Worm (Caenorhabditis elegans) whole organism, L1 larva: ENCODE data around the gene K02A6.4.

Experiments
- C16A3.4 ChIP-seq: fragments of 150-350 bp; optimal IDR thresholded peaks from 2 replicates; lab custom pipeline; 2014; ENCODE audit warnings: missing biosample characterization, missing genetic modification characterization
- C34B4.2 ChIP-seq: sonication (generic microtip); optimal IDR thresholded peaks from 2 replicates; lab custom pipeline; 2017; ENCODE audit warnings: mild to moderate bottlenecking, missing genetic modification characterization, missing compliant biosample characterization
- F16B12.6 ChIP-seq: fragments of 150-350 bp; optimal IDR thresholded peaks from 2 replicates; lab custom pipeline; 2014; ENCODE audit warnings: missing biosample characterization, missing genetic modification characterization
- ama-1 ChIP-seq: fragments of 150-350 bp; optimal IDR thresholded peaks from 2 replicates; lab custom pipeline; 2014
- blmp-1 ChIP-seq: fragments of 150-350 bp; optimal IDR thresholded peaks from 2 replicates; lab custom pipeline; 2014; ENCODE audit warnings: missing biosample characterization, missing genetic modification characterization
- ceh-63 ChIP-seq: fragments of 200-800 bp; sonication (Bioruptor generic); optimal IDR thresholded peaks from 2 replicates; lab custom pipeline; 2018; ENCODE audit warnings: mild to moderate bottlenecking, missing genetic modification characterization, missing compliant biosample characterization
- ceh-8 ChIP-seq: fragments of 200-800 bp; sonication (Bioruptor generic); optimal IDR thresholded peaks from 2 replicates; lab custom pipeline; 2018; ENCODE audit warnings: mild to moderate bottlenecking, missing genetic modification characterization, moderate library complexity, missing compliant biosample characterization
- ceh-82 ChIP-seq, 3 experiments: fragments of 150-350 bp in 1 of 3; sonication (generic microtip) in 2 of 3; optimal IDR thresholded peaks; 2 replicates each; lab custom pipeline; 2014 to 2017; ENCODE audit warnings: missing biosample characterization in 3 of 3, missing genetic modification characterization in 3 of 3
- ceh-88 ChIP-seq: fragments of 200-800 bp; sonication (Bioruptor generic); IDR thresholded peaks from 2 replicates; pipeline ENCODE4 v1.3.6; 2022; ENCODE audit warnings: missing genetic modification characterization, missing compliant biosample characterization
- ceh-90 ChIP-seq: sonication (generic microtip); optimal IDR thresholded peaks from 2 replicates; lab custom pipeline; 2016; ENCODE audit warnings: missing genetic modification characterization, missing compliant biosample characterization
- ces-1 ChIP-seq: fragments of 150-350 bp; optimal IDR thresholded peaks from 2 replicates; lab custom pipeline; 2014; ENCODE audit warnings: missing biosample characterization, missing genetic modification reagents, missing genetic modification characterization
- dpl-1 ChIP-seq, 3 experiments: fragments of 150-350 bp in 2 of 3; sonication (generic microtip) in 1 of 3; optimal IDR thresholded peaks; 2 replicates each; lab custom pipeline; 2014 to 2017; ENCODE audit warnings: missing biosample characterization in 3 of 3, missing genetic modification characterization in 3 of 3, missing genetic modification reagents in 3 of 3
- dsc-1 ChIP-seq: sonication (generic microtip); optimal IDR thresholded peaks from 2 replicates; lab custom pipeline; 2016; ENCODE audit warnings: mild to moderate bottlenecking, missing genetic modification characterization, missing compliant biosample characterization
- efl-3 ChIP-seq: fragments of 200-800 bp; sonication (Bioruptor generic); optimal IDR thresholded peaks from 2 replicates; lab custom pipeline; 2018; ENCODE audit warnings: mild to moderate bottlenecking, missing genetic modification characterization, missing compliant biosample characterization
- egl-27 ChIP-seq, 2 experiments: fragments of 150-350 bp in 1 of 2; sonication (generic microtip); optimal IDR thresholded peaks; 3 replicates each; lab custom pipeline; 2017 to 2018; ENCODE audit warnings: missing biosample characterization in 2 of 2, missing genetic modification characterization in 2 of 2, missing genetic modification reagents in 2 of 2
- elt-2 ChIP-seq: sonication (generic microtip); optimal IDR thresholded peaks from 2 replicates; lab custom pipeline; 2016; ENCODE audit warnings: missing genetic modification characterization, mild to moderate bottlenecking, inconsistent platforms, missing compliant biosample characterization, missing genetic modification reagents
- ets-5 ChIP-seq: fragments of 200-800 bp; sonication (Bioruptor generic); IDR thresholded peaks from 2 replicates; pipeline ENCODE4 v1.3.6; 2022; ENCODE audit warnings: missing genetic modification characterization, missing compliant biosample characterization
- fkh-10 ChIP-seq: sonication (generic microtip); optimal IDR thresholded peaks from 2 replicates; lab custom pipeline; 2017; ENCODE audit warnings: missing biosample characterization, missing genetic modification reagents, missing genetic modification characterization
- fkh-4 ChIP-seq: sonication (generic microtip); optimal IDR thresholded peaks from 2 replicates; lab custom pipeline; 2016; ENCODE audit warnings: missing compliant biosample characterization, missing genetic modification characterization, borderline replicate concordance
- fkh-8 ChIP-seq: sonication (generic microtip); optimal IDR thresholded peaks from 2 replicates; lab custom pipeline; 2016; ENCODE audit warnings: mild to moderate bottlenecking, missing genetic modification characterization, missing compliant biosample characterization
- grh-1 ChIP-seq: fragments of 200-800 bp; sonication (Bioruptor generic); IDR thresholded peaks from 2 replicates; pipeline ENCODE4 v1.3.6; 2022; ENCODE audit warnings: missing genetic modification reagents, missing genetic modification characterization, missing compliant biosample characterization
- hlh-4 ChIP-seq: sonication (generic microtip); optimal IDR thresholded peaks from 2 replicates; lab custom pipeline; 2016; ENCODE audit warnings: mild to moderate bottlenecking, missing genetic modification characterization, missing compliant biosample characterization
- irx-1 ChIP-seq: sonication (generic microtip); optimal IDR thresholded peaks from 2 replicates; lab custom pipeline; 2016; ENCODE audit warnings: missing genetic modification characterization, missing compliant biosample characterization
- jun-1 ChIP-seq: fragments of 150-350 bp; optimal IDR thresholded peaks from 2 replicates; lab custom pipeline; 2014; ENCODE audit warnings: missing biosample characterization, missing genetic modification reagents, missing genetic modification characterization
- lin-13 ChIP-seq: fragments of 150-350 bp; optimal IDR thresholded peaks from 2 replicates; lab custom pipeline; 2014; ENCODE audit warnings: missing biosample characterization, missing genetic modification reagents, missing genetic modification characterization
- lin-14 ChIP-seq: fragments of 200-800 bp; sonication (Bioruptor generic); optimal IDR thresholded peaks from 2 replicates; lab custom pipeline; 2018; ENCODE audit warnings: mild to moderate bottlenecking, missing genetic modification characterization, moderate library complexity, missing compliant biosample characterization
- lin-15B ChIP-seq: fragments of 150-350 bp; sonication (generic microtip); optimal IDR thresholded peaks from 3 replicates; lab custom pipeline; 2014; ENCODE audit warnings: missing biosample characterization, missing genetic modification characterization
- lin-35 ChIP-seq, 2 experiments: fragments of 150-350 bp; optimal IDR thresholded peaks; 2 replicates each; lab custom pipeline; 2014; ENCODE audit warnings: missing biosample characterization in 2 of 2, missing genetic modification characterization in 2 of 2, missing genetic modification reagents in 2 of 2
- lin-39 ChIP-seq: fragments of 150-350 bp; optimal IDR thresholded peaks from 2 replicates; lab custom pipeline; 2014; ENCODE audit warnings: missing biosample characterization, missing genetic modification reagents, missing genetic modification characterization
- lir-3 ChIP-seq: sonication (generic microtip); optimal IDR thresholded peaks from 2 replicates; lab custom pipeline; 2016; ENCODE audit warnings: mild to moderate bottlenecking, missing genetic modification characterization, moderate library complexity, missing compliant biosample characterization; ENCODE audit not compliant: poor library complexity
- mab-9 ChIP-seq: fragments of 200-800 bp; sonication (Bioruptor generic); IDR thresholded peaks from 2 replicates; pipeline ENCODE4 v1.3.6; 2022; ENCODE audit warnings: missing genetic modification reagents, missing genetic modification characterization, missing compliant biosample characterization
- mep-1 ChIP-seq: fragments of 150-350 bp; optimal IDR thresholded peaks from 2 replicates; lab custom pipeline; 2014; ENCODE audit warnings: missing biosample characterization, missing genetic modification characterization
- nhr-237 ChIP-seq: fragments of 150-350 bp; optimal IDR thresholded peaks from 2 replicates; lab custom pipeline; 2014; ENCODE audit warnings: missing biosample characterization, missing genetic modification characterization
- nhr-28 ChIP-seq: fragments of 150-350 bp; optimal IDR thresholded peaks from 2 replicates; lab custom pipeline; 2014; ENCODE audit warnings: missing biosample characterization, missing genetic modification characterization
- nhr-47 ChIP-seq: sonication (generic microtip); optimal IDR thresholded peaks from 2 replicates; lab custom pipeline; 2016; ENCODE audit warnings: mild to moderate bottlenecking, missing genetic modification characterization, moderate library complexity, missing compliant biosample characterization
- nhr-71 ChIP-seq: sonication (generic microtip); optimal IDR thresholded peaks from 2 replicates; lab custom pipeline; 2016; ENCODE audit warnings: mild to moderate bottlenecking, missing genetic modification characterization, moderate library complexity, missing compliant biosample characterization
- nhr-77 ChIP-seq: fragments of 150-350 bp; optimal IDR thresholded peaks from 2 replicates; lab custom pipeline; 2014; ENCODE audit warnings: missing biosample characterization, missing genetic modification characterization
- nhr-84 ChIP-seq: sonication (generic microtip); optimal IDR thresholded peaks from 2 replicates; lab custom pipeline; 2017; ENCODE audit warnings: missing biosample characterization, missing genetic modification characterization
- nhr-85 ChIP-seq: sonication (generic microtip); peaks from one replicate; lab custom pipeline; 2016; ENCODE audit warnings: missing genetic modification characterization, inconsistent platforms, missing compliant biosample characterization
- pag-3 ChIP-seq: sonication (generic microtip); optimal IDR thresholded peaks from 2 replicates; lab custom pipeline; 2017; ENCODE audit warnings: missing genetic modification characterization, mild to moderate bottlenecking, missing compliant biosample characterization, antibody characterized with exemption, borderline replicate concordance; ENCODE audit not compliant: insufficient read depth
- pqm-1 ChIP-seq: sonication (generic microtip); optimal IDR thresholded peaks from 3 replicates; lab custom pipeline; 2017; ENCODE audit warnings: missing biosample characterization, missing genetic modification characterization
- skn-1 ChIP-seq: fragments of 150-350 bp; optimal IDR thresholded peaks from 2 replicates; lab custom pipeline; 2014; ENCODE audit warnings: missing biosample characterization, missing genetic modification characterization
- snpc-4 ChIP-seq: fragments of 150-350 bp; optimal IDR thresholded peaks from 2 replicates; lab custom pipeline; 2014; ENCODE audit warnings: missing biosample characterization, missing genetic modification characterization
- snu-23 ChIP-seq: sonication (generic microtip); optimal IDR thresholded peaks from 2 replicates; lab custom pipeline; 2016; ENCODE audit warnings: missing genetic modification characterization, missing compliant biosample characterization
- sox-4 ChIP-seq: sonication (generic microtip); optimal IDR thresholded peaks from 2 replicates; lab custom pipeline; 2016; ENCODE audit warnings: missing genetic modification characterization, missing compliant biosample characterization
- sptf-1 ChIP-seq: fragments of 150-350 bp; optimal IDR thresholded peaks from 2 replicates; lab custom pipeline; 2014; ENCODE audit warnings: missing biosample characterization, missing genetic modification characterization
- sup-37 ChIP-seq: fragments of 200-800 bp; sonication (Bioruptor generic); optimal IDR thresholded peaks from 2 replicates; lab custom pipeline; 2018; ENCODE audit warnings: mild to moderate bottlenecking, missing genetic modification characterization, missing compliant biosample characterization
- swsn-7 ChIP-seq: sonication (generic microtip); optimal IDR thresholded peaks from 2 replicates; lab custom pipeline; 2016; ENCODE audit warnings: missing genetic modification characterization, missing compliant biosample characterization
- tbx-2 ChIP-seq: sonication (generic microtip); optimal IDR thresholded peaks from 2 replicates; lab custom pipeline; 2016; ENCODE audit warnings: missing genetic modification characterization, missing compliant biosample characterization
- unc-130 ChIP-seq: fragments of 150-350 bp; optimal IDR thresholded peaks from 2 replicates; lab custom pipeline; 2017; ENCODE audit warnings: missing biosample characterization, missing genetic modification characterization, inconsistent platforms
- unc-86 ChIP-seq: sonication (generic microtip); optimal IDR thresholded peaks from 2 replicates; lab custom pipeline; 2016; ENCODE audit warnings: missing genetic modification characterization, missing compliant biosample characterization
- unc-98 ChIP-seq: fragments of 200-800 bp; sonication (Bioruptor generic); IDR thresholded peaks from 2 replicates; pipeline ENCODE4 v1.3.6; 2022; ENCODE audit warnings: missing genetic modification characterization, missing compliant biosample characterization
- xbp-1 ChIP-seq: sonication (generic microtip); optimal IDR thresholded peaks from 2 replicates; lab custom pipeline; 2016; ENCODE audit warnings: missing genetic modification characterization, missing compliant biosample characterization
- zag-1 ChIP-seq: fragments of 150-350 bp; optimal IDR thresholded peaks from 2 replicates; lab custom pipeline; 2014; ENCODE audit warnings: missing biosample characterization, missing genetic modification characterization

The K02A6.4 gene

DNA sequence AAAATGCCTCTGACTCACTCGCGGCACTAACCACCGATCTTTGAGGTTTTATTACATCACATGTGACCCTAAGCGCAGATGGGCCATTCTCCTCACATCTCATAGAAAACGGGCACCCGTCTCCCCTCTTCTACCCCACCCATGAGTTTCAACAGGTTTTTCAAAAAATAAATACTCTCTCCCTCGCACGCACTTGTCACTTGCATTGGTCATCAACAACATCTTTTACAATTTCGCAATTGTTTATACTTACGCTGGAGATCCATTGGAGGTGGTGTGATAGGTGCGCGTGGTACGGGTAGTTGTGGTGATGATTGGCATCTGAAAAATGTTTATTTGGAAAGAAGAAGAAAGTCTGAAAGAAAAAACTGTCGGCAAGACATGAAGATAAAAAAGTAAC, 17.4 kb upstream of the K02A6.4 start, which contains the start of gene M60.4 (continued):
- TF ChIP-seq lin-13 (GFP tag; lab: Kevin White, UChicago) (peak; percentile 65), efl-3 (GFP tag; lab: Kevin White, UChicago) (no peak), nhr-47 (tag; lab: Kevin White, UChicago) (peak; percentile 72), F16B12.6 (tag; lab: Kevin White, UChicago) (no peak), ceh-8 (GFP tag; lab: Kevin White, UChicago) (no peak), C16A3.4 (tag; lab: Kevin White, UChicago) (peak; percentile 42), lir-3 (tag; lab: Kevin White, UChicago) (peak; percentile 61), lin-15B (tag; lab: Kevin White, UChicago) (no peak), dsc-1 (tag; lab: Kevin White, UChicago) (peak; percentile 57), nhr-237 (no peak), swsn-7 (tag; lab: Kevin White, UChicago) (peak; percentile 43), unc-98 (GFP tag; lab: Robert Waterston, UW) (no peak), sup-37 (GFP tag; lab: Kevin White, UChicago) (no peak), mep-1 (peak; percentile 60), fkh-4 (tag; lab: Kevin White, UChicago) (no peak), nhr-71 (tag; lab: Kevin White, UChicago) (peak; percentile 94), grh-1 (GFP tag; lab: Robert Waterston, UW) (peak; percentile 89), unc-130 (tag; lab: Kevin White, UChicago) (peak; percentile 70), hlh-4 (tag; lab: Kevin White, UChicago) (no peak), C34B4.2 (tag; lab: Kevin White, UChicago) (no peak), snu-23 (peak; percentile 90), dpl-1 (GFP tag; optimal IDR thresholded peaks at IDR 0.05; lab: Kevin White, UChicago) (peak; percentile 19 to 34 (median 27)), jun-1 (no peak), lin-35 (GFP tag; optimal IDR thresholded peaks at IDR 0.05; lab: Kevin White, UChicago) (peak; percentile 47 to 78), nhr-85 (tag; lab: Kevin White, UChicago) (peak; percentile 98), nhr-77 (tag; lab: Kevin White, UChicago) (no peak), ces-1 (GFP tag; lab: Kevin White, UChicago) (no peak), pag-3 (tag; lab: Kevin White, UChicago) (peak; percentile 47), ceh-90 (tag; lab: Kevin White, UChicago) (no peak), egl-27 (tag; optimal IDR thresholded peaks at IDR 0.05; lab: Kevin White, UChicago) (no peak), skn-1 (peak; percentile 89), nhr-84 (tag; lab: Kevin White, UChicago) (no peak), lin-14 (GFP tag; lab: Kevin White, UChicago) (peak; percentile 95), snpc-4 (tag; lab: Kevin White, UChicago) (peak; percentile 10), tbx-2 (tag; lab: Kevin White, UChicago) (peak; percentile 53), fkh-8 (tag; lab: Kevin White, UChicago) (no peak), xbp-1 (peak; percentile 40), lin-39 (no peak), ceh-82 (tag; optimal IDR thresholded peaks at IDR 0.05; lab: Kevin White, UChicago) (peak in 2 of 3 experiments; percentile 34 to 59), elt-2 (tag; lab: Kevin White, UChicago) (no peak), pqm-1 (no peak), mab-9 (no peak), unc-86 (tag; lab: Kevin White, UChicago) (no peak), ama-1 (lab: Kevin White, UChicago) (no peak), ceh-88 (GFP tag; lab: Robert Waterston, UW) (peak; percentile 61), nhr-28 (tag; lab: Kevin White, UChicago) (no peak), sox-4 (tag; lab: Kevin White, UChicago) (no peak), ets-5 (GFP tag; lab: Robert Waterston, UW) (no peak), sptf-1 (tag; lab: Kevin White, UChicago) (no peak), irx-1 (peak; percentile 17), blmp-1 (tag; lab: Kevin White, UChicago) (peak; percentile 57), fkh-10 (no peak), zag-1 (tag; lab: Kevin White, UChicago) (no peak), ceh-63 (no peak)
